Fruit fly (Drosophila melanogaster): Measurements from ENCODE around the gene CG46309.

dm6 chr2L:16241639-16242038 is 9.9 kb downstream of the CG46309 start, which contains the start of gene CG42818:
- TF ChIP-seq CG1620 (GFP tag; optimal IDR thresholded peaks at IDR 0.05) (no peak), CG33017 (tag; optimal IDR thresholded peaks at IDR 0.05) (no peak), tj (GFP tag; optimal IDR thresholded peaks at IDR 0.05) (no peak)
